Fruit fly (Drosophila melanogaster) whole organism, embryonic: ENCODE data around the gene Ubqn.

Experiments used
- B-H1 ChIP-seq: fragments of 200-800 bp; sonication (Bioruptor generic); IDR thresholded peaks from 3 replicates; pipeline ENCODE4 v1.3.6; 2022; ENCODE audit warnings: missing biosample characterization, missing genetic modification characterization
- BtbVII ChIP-seq: fragments of 200-800 bp; sonication (Bioruptor generic); optimal IDR thresholded peaks from 3 replicates; lab custom pipeline; 2017; ENCODE audit warnings: missing biosample characterization, mild to moderate bottlenecking, missing genetic modification characterization
- Bteb2 ChIP-seq: fragments of 200-800 bp; sonication (Bioruptor generic); optimal IDR thresholded peaks from 2 replicates; lab custom pipeline; 2016; ENCODE audit warnings: missing biosample characterization, missing genetic modification characterization
- CG10147 ChIP-seq: fragments of 200-800 bp; sonication (Bioruptor generic); optimal IDR thresholded peaks from 2 replicates; lab custom pipeline; 2019; ENCODE audit warnings: missing biosample characterization, mild to moderate bottlenecking, missing genetic modification characterization, moderate library complexity
- CG11723 ChIP-seq: fragments of 200-800 bp; sonication (Bioruptor generic); optimal IDR thresholded peaks from 2 replicates; lab custom pipeline; 2017; ENCODE audit warnings: missing biosample characterization, mild to moderate bottlenecking, missing genetic modification characterization
- CG12155 ChIP-seq: fragments of 200-800 bp; sonication (Bioruptor generic); optimal IDR thresholded peaks from 3 replicates; lab custom pipeline; 2016; ENCODE audit warnings: missing biosample characterization, missing genetic modification characterization
- CG13424 ChIP-seq: fragments of 200-800 bp; sonication (Bioruptor generic); optimal IDR thresholded peaks from 2 replicates; lab custom pipeline; 2019; ENCODE audit warnings: missing biosample characterization, mild to moderate bottlenecking, missing genetic modification characterization, moderate library complexity
- CG15269 ChIP-seq: fragments of 200-800 bp; sonication (Bioruptor generic); optimal IDR thresholded peaks from 2 replicates; lab custom pipeline; 2018; ENCODE audit warnings: missing biosample characterization, mild to moderate bottlenecking, missing genetic modification characterization, moderate library complexity
- CG15696 ChIP-seq: fragments of 200-800 bp; sonication (Bioruptor generic); optimal IDR thresholded peaks from 2 replicates; lab custom pipeline; 2019; ENCODE audit warnings: missing biosample characterization, mild to moderate bottlenecking, missing genetic modification characterization, moderate library complexity
- CG16815 ChIP-seq: fragments of 200-800 bp; sonication (Bioruptor generic); optimal IDR thresholded peaks from 3 replicates; lab custom pipeline; 2017; ENCODE audit warnings: missing biosample characterization, mild to moderate bottlenecking, missing genetic modification characterization
- CG17359 ChIP-seq: fragments of 200-800 bp; sonication (Bioruptor generic); optimal IDR thresholded peaks from 3 replicates; lab custom pipeline; 2018; ENCODE audit warnings: missing biosample characterization, mild to moderate bottlenecking, missing genetic modification characterization, moderate library complexity
- CG17385 ChIP-seq: fragments of 200-800 bp; sonication (Bioruptor generic); optimal IDR thresholded peaks from 3 replicates; lab custom pipeline; 2018; ENCODE audit warnings: missing biosample characterization, mild to moderate bottlenecking, missing genetic modification characterization
- CG17568 ChIP-seq: fragments of 200-800 bp; sonication (Bioruptor generic); optimal IDR thresholded peaks from 2 replicates; lab custom pipeline; 2018; ENCODE audit warnings: missing biosample characterization, mild to moderate bottlenecking, missing genetic modification characterization, moderate library complexity
- CG2712 ChIP-seq: fragments of 200-800 bp; optimal IDR thresholded peaks from 3 replicates; lab custom pipeline; 2019; ENCODE audit warnings: missing biosample characterization, mild to moderate bottlenecking, missing genetic modification characterization, moderate library complexity
- CG30431 ChIP-seq: fragments of 200-800 bp; sonication (Bioruptor generic); optimal IDR thresholded peaks from 2 replicates; lab custom pipeline; 2017; ENCODE audit warnings: missing biosample characterization, missing genetic modification characterization
- CG3281 ChIP-seq: fragments of 200-800 bp; sonication (Bioruptor generic); optimal IDR thresholded peaks from 3 replicates; lab custom pipeline; 2017; ENCODE audit warnings: missing biosample characterization, mild to moderate bottlenecking, missing genetic modification characterization
- CG4424 ChIP-seq: fragments of 200-800 bp; sonication (Bioruptor generic); optimal IDR thresholded peaks from 3 replicates; lab custom pipeline; 2016; ENCODE audit warnings: missing biosample characterization, missing genetic modification characterization
- CG5180 ChIP-seq: fragments of 200-800 bp; sonication (Bioruptor generic); optimal IDR thresholded peaks from 3 replicates; lab custom pipeline; 2017; ENCODE audit warnings: missing biosample characterization, missing genetic modification characterization, mild to moderate bottlenecking, moderate library complexity, missing genetic modification reagents
- CG7271 ChIP-seq: fragments of 200-800 bp; sonication (Bioruptor generic); optimal IDR thresholded peaks from 2 replicates; lab custom pipeline; 2018; ENCODE audit warnings: missing biosample characterization, mild to moderate bottlenecking, missing genetic modification characterization, moderate library complexity
- CG8388 ChIP-seq: fragments of 200-800 bp; sonication (Bioruptor generic); optimal IDR thresholded peaks from 2 replicates; lab custom pipeline; 2019; ENCODE audit warnings: missing biosample characterization, mild to moderate bottlenecking, missing genetic modification characterization, moderate library complexity
- CG9727 ChIP-seq: fragments of 200-800 bp; sonication (Bioruptor generic); optimal IDR thresholded peaks from 3 replicates; lab custom pipeline; 2017; ENCODE audit warnings: missing biosample characterization, mild to moderate bottlenecking, missing genetic modification characterization
- CG9817 ChIP-seq: fragments of 200-800 bp; sonication (Bioruptor generic); optimal IDR thresholded peaks from 2 replicates; lab custom pipeline; 2018; ENCODE audit warnings: missing biosample characterization, mild to moderate bottlenecking, missing genetic modification characterization, moderate library complexity
- CG9876 ChIP-seq: fragments of 200-800 bp; sonication (Bioruptor generic); optimal IDR thresholded peaks from 2 replicates; lab custom pipeline; 2016; ENCODE audit warnings: missing biosample characterization, missing genetic modification characterization
- Dip3 ChIP-seq: fragments of 200-800 bp; sonication (Bioruptor generic); optimal IDR thresholded peaks from 3 replicates; lab custom pipeline; 2016; ENCODE audit warnings: missing biosample characterization, missing genetic modification characterization
- Doc3 ChIP-seq: fragments of 200-800 bp; sonication (Bioruptor generic); IDR thresholded peaks from 3 replicates; pipeline ENCODE4 v1.3.6; 2022; ENCODE audit warnings: missing biosample characterization, missing genetic modification characterization; ENCODE audit not compliant: partially characterized antibody
- Ets65A ChIP-seq: fragments of 200-800 bp; sonication (Bioruptor generic); peaks from one replicate; lab custom pipeline; 2016; ENCODE audit warnings: missing biosample characterization, missing genetic modification characterization
- HLH3B ChIP-seq: fragments of 200-800 bp; sonication (Bioruptor generic); IDR thresholded peaks from 2 replicates; pipeline ENCODE4 v1.3.6; 2022; ENCODE audit warnings: missing biosample characterization, missing genetic modification characterization
- Hand ChIP-seq: fragments of 200-800 bp; sonication (Bioruptor generic); optimal IDR thresholded peaks from 2 replicates; lab custom pipeline; 2017; ENCODE audit warnings: mild to moderate bottlenecking, missing biosample characterization, missing genetic modification reagents, missing genetic modification characterization
- Hmr ChIP-seq: fragments of 200-800 bp; sonication (Bioruptor generic); optimal IDR thresholded peaks from 3 replicates; lab custom pipeline; 2017; ENCODE audit warnings: mild to moderate bottlenecking, missing biosample characterization, missing genetic modification reagents, missing genetic modification characterization
- Hr3 ChIP-seq: fragments of 200-800 bp; sonication (Bioruptor generic); optimal IDR thresholded peaks from 3 replicates; lab custom pipeline; 2016; ENCODE audit warnings: missing biosample characterization, missing genetic modification characterization
- Hr51 ChIP-seq, 2 experiments: fragments of 200-800 bp; sonication (Bioruptor generic); optimal IDR thresholded peaks; 2 replicates in 1 of 2; 3 replicates in 1 of 2; lab custom pipeline; 2016 to 2018; ENCODE audit warnings: missing biosample characterization in 2 of 2, missing genetic modification characterization in 2 of 2, mild to moderate bottlenecking in 1 of 2, moderate library complexity in 1 of 2
- Xrp1 ChIP-seq: fragments of 200-800 bp; sonication (Bioruptor generic); IDR thresholded peaks from 2 replicates; pipeline ENCODE4 v1.3.6; 2022; ENCODE audit warnings: missing biosample characterization, missing genetic modification characterization
- cg ChIP-seq: fragments of 200-800 bp; sonication (Bioruptor generic); optimal IDR thresholded peaks from 3 replicates; lab custom pipeline; 2019; ENCODE audit warnings: missing biosample characterization, mild to moderate bottlenecking, missing genetic modification characterization, moderate library complexity
- danr ChIP-seq: fragments of 200-800 bp; sonication (Bioruptor generic); IDR thresholded peaks from 2 replicates; pipeline ENCODE4 v1.3.6; 2022; ENCODE audit warnings: missing biosample characterization, missing genetic modification characterization
- dysf ChIP-seq: fragments of 200-800 bp; sonication (Bioruptor generic); IDR thresholded peaks from 3 replicates; pipeline ENCODE4 v1.3.6; 2022; ENCODE audit warnings: missing biosample characterization, missing genetic modification characterization
- fd3F ChIP-seq: fragments of 200-800 bp; sonication (Bioruptor generic); optimal IDR thresholded peaks from 2 replicates; lab custom pipeline; 2018; ENCODE audit warnings: missing biosample characterization, mild to moderate bottlenecking, missing genetic modification characterization, moderate library complexity
- gem ChIP-seq: fragments of 200-800 bp; sonication (Bioruptor generic); optimal IDR thresholded peaks from 2 replicates; lab custom pipeline; 2019; ENCODE audit warnings: missing biosample characterization, mild to moderate bottlenecking, missing genetic modification characterization, moderate library complexity
- kah ChIP-seq: fragments of 200-800 bp; sonication (Bioruptor generic); optimal IDR thresholded peaks from 2 replicates; lab custom pipeline; 2018; ENCODE audit warnings: missing biosample characterization, mild to moderate bottlenecking, missing genetic modification characterization
- kni ChIP-seq: fragments of 200-800 bp; sonication (Bioruptor generic); optimal IDR thresholded peaks from 3 replicates; lab custom pipeline; 2017; ENCODE audit warnings: mild to moderate bottlenecking, missing biosample characterization, missing genetic modification reagents, missing genetic modification characterization
- lab ChIP-seq: fragments of 200-800 bp; sonication (Bioruptor generic); optimal IDR thresholded peaks from 3 replicates; lab custom pipeline; 2017; ENCODE audit warnings: missing biosample characterization, missing genetic modification characterization, mild to moderate bottlenecking, moderate library complexity, missing genetic modification reagents
- odd ChIP-seq: fragments of 200-800 bp; sonication (Bioruptor generic); optimal IDR thresholded peaks from 2 replicates; lab custom pipeline; 2017; ENCODE audit warnings: missing biosample characterization, mild to moderate bottlenecking, missing genetic modification characterization
- pita ChIP-seq: fragments of 200-800 bp; sonication (Bioruptor generic); optimal IDR thresholded peaks from 2 replicates; lab custom pipeline; 2017; ENCODE audit warnings: missing biosample characterization, mild to moderate bottlenecking, missing genetic modification characterization
- ranshi ChIP-seq: fragments of 200-800 bp; sonication (Bioruptor generic); IDR thresholded peaks from 2 replicates; pipeline ENCODE4 v1.3.6; 2022; ENCODE audit warnings: missing biosample characterization, missing genetic modification characterization
- sd ChIP-seq: fragments of 200-800 bp; sonication (Bioruptor generic); optimal IDR thresholded peaks from 3 replicates; lab custom pipeline; 2018; ENCODE audit warnings: missing biosample characterization, mild to moderate bottlenecking, missing genetic modification characterization, moderate library complexity
- seq ChIP-seq: fragments of 200-800 bp; sonication (Bioruptor generic); IDR thresholded peaks from 2 replicates; pipeline ENCODE4 v1.3.6; 2022; ENCODE audit warnings: missing biosample characterization, missing genetic modification characterization
- slp2 ChIP-seq: fragments of 200-800 bp; sonication (Bioruptor generic); optimal IDR thresholded peaks from 2 replicates; lab custom pipeline; 2016; ENCODE audit warnings: missing biosample characterization, missing genetic modification characterization
- zen2 ChIP-seq: fragments of 200-800 bp; sonication (Bioruptor generic); IDR thresholded peaks from 3 replicates; pipeline ENCODE4 v1.3.6; 2022; ENCODE audit warnings: missing biosample characterization, missing genetic modification characterization; ENCODE audit not compliant: partially characterized antibody
- zfh2 ChIP-seq: fragments of 200-800 bp; sonication (Bioruptor generic); optimal IDR thresholded peaks from 2 replicates; lab custom pipeline; 2016; ENCODE audit warnings: missing biosample characterization, missing genetic modification characterization

Ubqn gene

dm6 chrX:19663196-19663858, 20.3 kb upstream of the Ubqn start (continued):
- no peak for TF ChIP-seq CG17568
- peak; percentile 27 for TF ChIP-seq CG5180 (GFP tag; lab: Kevin White, UChicago)
- peak; percentile 37; the same call in 1 of the 3 replicates for TF ChIP-seq dysf (GFP tag; lab: Robert Waterston, UW)
- TF ChIP-seq CG9876 (GFP tag; lab: Kevin White, UChicago): no peak
- peak; percentile 50 for TF ChIP-seq kni (GFP tag; lab: Kevin White, UChicago)
- TF ChIP-seq gem (tag; lab: Kevin White, UChicago): peak; percentile 56
- TF ChIP-seq CG4424: peak; percentile 45
- TF ChIP-seq pita (GFP tag; lab: Kevin White, UChicago): no peak
- peak; percentile 5 for TF ChIP-seq cg (GFP tag; lab: Kevin White, UChicago)
- peak; percentile 45 for TF ChIP-seq CG10147
- peak; percentile 21; the same call in 1 of the 2 replicates for TF ChIP-seq Xrp1 (GFP tag; lab: Robert Waterston, UW)
- TF ChIP-seq Hr3 (GFP tag; lab: Kevin White, UChicago): peak; percentile 25
- peak; percentile 50 for TF ChIP-seq lab
- peak; percentile 66 for TF ChIP-seq Ets65A (GFP tag; lab: Kevin White, UChicago)
- TF ChIP-seq ranshi (GFP tag; lab: Robert Waterston, UW): 0 out of 2 replicates have a peak, but pooled peaks have one; percentile 28
- peak in 1 of 2 experiments; percentile 49 for TF ChIP-seq Hr51 (GFP tag; optimal IDR thresholded peaks at IDR 0.05; lab: Kevin White, UChicago)
- peak; percentile 78 for TF ChIP-seq CG9727
- TF ChIP-seq B-H1 (GFP tag; lab: Robert Waterston, UW): no peak; the same call in 2 of the 3 replicates
- TF ChIP-seq odd (GFP tag; lab: Kevin White, UChicago): peak; percentile 58
- TF ChIP-seq Dip3 (GFP tag; lab: Kevin White, UChicago): no peak
- TF ChIP-seq Hand (GFP tag; lab: Kevin White, UChicago): peak; percentile 43
- TF ChIP-seq CG15269 (tag; lab: Kevin White, UChicago): peak; percentile 64
- no peak for TF ChIP-seq HLH3B (GFP tag; lab: Robert Waterston, UW)
- TF ChIP-seq CG15696 (tag; lab: Kevin White, UChicago): peak; percentile 61
- TF ChIP-seq kah (GFP tag; lab: Kevin White, UChicago): peak; percentile 12
- TF ChIP-seq zfh2 (GFP tag; lab: Kevin White, UChicago): peak; percentile 41
- TF ChIP-seq CG30431: peak; percentile 4
- peak; percentile 35 for TF ChIP-seq CG17359 (tag; lab: Kevin White, UChicago)
- TF ChIP-seq CG11723 (GFP tag; lab: Kevin White, UChicago): peak; percentile 27
- TF ChIP-seq slp2 (GFP tag; lab: Kevin White, UChicago): no peak
- peak; percentile 53 for TF ChIP-seq Hmr (GFP tag; lab: Kevin White, UChicago)
- peak; percentile 5 for TF ChIP-seq BtbVII (GFP tag; lab: Kevin White, UChicago)
- peak; percentile 4 for TF ChIP-seq CG9817 (tag; lab: Kevin White, UChicago)
- peak; percentile 39 for TF ChIP-seq CG8388 (GFP tag; lab: Kevin White, UChicago)
- no peak for TF ChIP-seq danr
- TF ChIP-seq CG7271 (tag; lab: Kevin White, UChicago): no peak
- TF ChIP-seq Doc3 (GFP tag; lab: Robert Waterston, UW): no peak
- TF ChIP-seq sd (tag; lab: Kevin White, UChicago): peak; percentile 95
- peak; percentile 31 for TF ChIP-seq Bteb2 (GFP tag; lab: Kevin White, UChicago)
- TF ChIP-seq CG12155 (GFP tag; lab: Kevin White, UChicago): peak; percentile 2
- peak; percentile 56 for TF ChIP-seq CG3281 (GFP tag; lab: Kevin White, UChicago)
- peak; percentile 65 for TF ChIP-seq CG13424 (tag; lab: Kevin White, UChicago)
- TF ChIP-seq CG17385 (GFP tag; lab: Kevin White, UChicago): peak; percentile 66
- TF ChIP-seq CG16815 (GFP tag; lab: Kevin White, UChicago): peak; percentile 61
- TF ChIP-seq zen2: no peak
- peak; percentile 58 for TF ChIP-seq CG2712 (tag; lab: Kevin White, UChicago)
- TF ChIP-seq fd3F (GFP tag; lab: Kevin White, UChicago): peak; percentile 7
- TF ChIP-seq seq (GFP tag; lab: Robert Waterston, UW): no peak
